Worm (Caenorhabditis elegans) whole organism, L3 larva: Measurements from ENCODE around the gene Y49F6A.11.

ENCODE experiments used
- ZK546.5 ChIP-seq: sonication (generic microtip); optimal IDR thresholded peaks from 2 replicates; lab custom pipeline; 2017; ENCODE audit warnings: missing biosample characterization, missing genetic modification characterization
- aly-2 ChIP-seq: fragments of 150-350 bp; optimal IDR thresholded peaks from 2 replicates; lab custom pipeline; 2014; ENCODE audit warnings: missing biosample characterization, missing genetic modification characterization
- ama-1 ChIP-seq: fragments of 150-350 bp; optimal IDR thresholded peaks from 2 replicates; lab custom pipeline; 2018
- elt-1 ChIP-seq: fragments of 150-350 bp; optimal IDR thresholded peaks from 2 replicates; lab custom pipeline; 2014; ENCODE audit warnings: missing biosample characterization, missing genetic modification characterization
- fkh-10 ChIP-seq: sonication (generic microtip); optimal IDR thresholded peaks from 2 replicates; lab custom pipeline; 2017; ENCODE audit warnings: missing biosample characterization, missing genetic modification reagents, missing genetic modification characterization
- nhr-11 ChIP-seq: fragments of 150-350 bp; optimal IDR thresholded peaks from 2 replicates; lab custom pipeline; 2014; ENCODE audit warnings: missing biosample characterization, missing genetic modification characterization
- nhr-23 ChIP-seq: fragments of 150-350 bp; optimal IDR thresholded peaks from 2 replicates; lab custom pipeline; 2014; ENCODE audit warnings: missing biosample characterization, missing genetic modification reagents, missing genetic modification characterization
- nhr-76 ChIP-seq: fragments of 150-350 bp; sonication (generic microtip); optimal IDR thresholded peaks from 5 replicates; lab custom pipeline; 2014; ENCODE audit warnings: missing biosample characterization, missing genetic modification characterization
- sea-2 ChIP-seq: fragments of 150-350 bp; sonication (generic microtip); optimal IDR thresholded peaks from 4 replicates; lab custom pipeline; 2014; ENCODE audit warnings: missing biosample characterization, missing genetic modification reagents, missing genetic modification characterization
- unc-39 ChIP-seq: sonication (generic microtip); optimal IDR thresholded peaks from 4 replicates; lab custom pipeline; 2017; ENCODE audit warnings: missing biosample characterization, missing genetic modification characterization
- unc-62 ChIP-seq: fragments of 150-350 bp; sonication (generic microtip); optimal IDR thresholded peaks from 4 replicates; lab custom pipeline; 2014; ENCODE audit warnings: missing biosample characterization, missing genetic modification reagents, missing genetic modification characterization
- ztf-4 ChIP-seq: fragments of 150-350 bp; optimal IDR thresholded peaks from 2 replicates; lab custom pipeline; 2014; ENCODE audit warnings: missing biosample characterization, missing genetic modification characterization

DNA sequence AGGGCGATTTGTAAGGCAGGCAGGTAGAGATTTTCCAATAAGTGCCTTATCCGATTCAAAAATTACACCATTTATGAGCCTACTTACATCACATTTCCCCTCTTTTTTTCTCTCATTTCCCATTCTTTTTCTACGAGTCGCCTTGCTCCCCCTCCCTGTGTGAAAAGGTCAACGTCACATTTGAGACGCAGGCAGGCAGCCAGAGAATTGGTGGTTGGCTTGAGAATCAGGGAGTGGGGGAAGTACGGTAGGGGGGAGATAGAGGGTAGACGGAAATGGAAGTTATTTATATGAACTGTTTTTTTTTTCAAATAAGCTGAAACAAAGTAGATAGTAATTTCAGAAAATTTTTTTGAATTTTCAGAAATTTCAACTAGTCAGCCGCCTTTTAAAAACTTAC lies 18.0 kb upstream of the Y49F6A.11 start:
- no peak for TF ChIP-seq nhr-76
- TF ChIP-seq fkh-10 (GFP tag; lab: Kevin White, UChicago), result no peak
- no peak for TF ChIP-seq unc-39 (tag; lab: Kevin White, UChicago)
- no peak for TF ChIP-seq unc-62
- TF ChIP-seq ZK546.5, result no peak
- TF ChIP-seq ztf-4, result no peak
- TF ChIP-seq elt-1 (tag; lab: Kevin White, UChicago), result no peak
- no peak for TF ChIP-seq ama-1 (lab: Kevin White, UChicago)
- TF ChIP-seq aly-2 (tag; lab: Kevin White, UChicago), result no peak
- no peak for TF ChIP-seq nhr-23 (tag; lab: Kevin White, UChicago)
- no peak for TF ChIP-seq nhr-11 (tag; lab: Kevin White, UChicago)
- TF ChIP-seq sea-2, result no peak
